Fruit fly (Drosophila melanogaster) whole organism, pupa: ENCODE data around the gene Rab23.
A peak's percentile ranks its signal among the peaks of the same experiment; 100 is the strongest.

Experiments used
- CG10348 ChIP-seq: fragments of 200-800 bp; sonication (Bioruptor generic); IDR thresholded peaks from 2 replicates; pipeline ENCODE4 v1.3.6; 2022; ENCODE audit warnings: missing biosample characterization, missing genetic modification characterization
- CG12605 ChIP-seq: fragments of 200-800 bp; sonication (Bioruptor generic); IDR thresholded peaks from 2 replicates; pipeline ENCODE4 v1.3.6; 2022; ENCODE audit warnings: missing biosample characterization, missing genetic modification characterization
- CG13204 ChIP-seq: fragments of 200-800 bp; sonication (Bioruptor generic); optimal IDR thresholded peaks from 2 replicates; lab custom pipeline; 2018; ENCODE audit warnings: missing biosample characterization, mild to moderate bottlenecking, missing genetic modification characterization, moderate library complexity
- CG14655 ChIP-seq: fragments of 200-800 bp; sonication (Bioruptor generic); optimal IDR thresholded peaks from 3 replicates; lab custom pipeline; 2017; ENCODE audit warnings: mild to moderate bottlenecking, missing biosample characterization, missing genetic modification reagents, missing genetic modification characterization
- CG15710 ChIP-seq: fragments of 200-800 bp; sonication (Bioruptor generic); optimal IDR thresholded peaks from 2 replicates; lab custom pipeline; 2018; ENCODE audit warnings: missing biosample characterization, mild to moderate bottlenecking, missing genetic modification characterization, moderate library complexity
- CG17806 ChIP-seq: fragments of 200-800 bp; sonication (Bioruptor generic); optimal IDR thresholded peaks from 2 replicates; lab custom pipeline; 2018; ENCODE audit warnings: missing biosample characterization, mild to moderate bottlenecking, missing genetic modification characterization, moderate library complexity
- CG32121 ChIP-seq: fragments of 200-800 bp; sonication (Bioruptor generic); IDR thresholded peaks from 2 replicates; pipeline ENCODE4 v1.3.6; 2022; ENCODE audit warnings: missing biosample characterization, missing genetic modification characterization
- CG34367 ChIP-seq: fragments of 200-800 bp; sonication (Bioruptor generic); optimal IDR thresholded peaks from 2 replicates; lab custom pipeline; 2018; ENCODE audit warnings: missing biosample characterization, mild to moderate bottlenecking, missing genetic modification characterization
- CG4496 ChIP-seq: fragments of 200-800 bp; sonication (Bioruptor generic); IDR thresholded peaks from 3 replicates; pipeline ENCODE4 v1.3.6; 2022; ENCODE audit warnings: missing biosample characterization, missing genetic modification characterization
- CG8159 ChIP-seq: fragments of 200-800 bp; sonication (Bioruptor generic); optimal IDR thresholded peaks from 3 replicates; lab custom pipeline; 2018; ENCODE audit warnings: missing biosample characterization, mild to moderate bottlenecking, missing genetic modification characterization, moderate library complexity
- CG8301 ChIP-seq: fragments of 200-800 bp; sonication (Bioruptor generic); optimal IDR thresholded peaks from 2 replicates; lab custom pipeline; 2018; ENCODE audit warnings: missing biosample characterization, mild to moderate bottlenecking, missing genetic modification characterization
- CG9948 ChIP-seq: fragments of 200-800 bp; sonication (Bioruptor generic); optimal IDR thresholded peaks from 2 replicates; lab custom pipeline; 2018; ENCODE audit warnings: missing biosample characterization, mild to moderate bottlenecking, missing genetic modification characterization, moderate library complexity
- D1 ChIP-seq: fragments of 200-800 bp; sonication (Bioruptor generic); optimal IDR thresholded peaks from 2 replicates; lab custom pipeline; 2018; ENCODE audit warnings: missing biosample characterization, mild to moderate bottlenecking, missing genetic modification characterization, moderate library complexity
- EcR ChIP-seq: fragments of 200-800 bp; sonication (Bioruptor generic); optimal IDR thresholded peaks from 3 replicates; lab custom pipeline; 2019; ENCODE audit warnings: missing biosample characterization, missing genetic modification characterization, mild to moderate bottlenecking, moderate library complexity, missing genetic modification reagents
- Ets98B ChIP-seq: fragments of 200-800 bp; sonication (Bioruptor generic); IDR thresholded peaks from 2 replicates; pipeline ENCODE4 v1.3.6; 2022; ENCODE audit warnings: missing biosample characterization, missing genetic modification characterization
- Pif1A ChIP-seq: fragments of 200-800 bp; sonication (Bioruptor generic); optimal IDR thresholded peaks from 3 replicates; lab custom pipeline; 2016; ENCODE audit warnings: missing biosample characterization, missing genetic modification characterization
- Pif1B ChIP-seq: fragments of 200-800 bp; sonication (Bioruptor generic); optimal IDR thresholded peaks from 3 replicates; lab custom pipeline; 2016; ENCODE audit warnings: missing biosample characterization, missing genetic modification characterization
- Snoo ChIP-seq: fragments of 200-800 bp; sonication (Bioruptor generic); optimal IDR thresholded peaks from 3 replicates; lab custom pipeline; 2017; ENCODE audit warnings: missing biosample characterization, mild to moderate bottlenecking, missing genetic modification characterization, inconsistent platforms
- fd96Ca ChIP-seq: fragments of 200-800 bp; sonication (Bioruptor generic); IDR thresholded peaks from 3 replicates; pipeline ENCODE4 v1.3.6; 2022; ENCODE audit warnings: missing biosample characterization, missing genetic modification characterization
- gl ChIP-seq: fragments of 200-800 bp; sonication (Bioruptor generic); optimal IDR thresholded peaks from 2 replicates; lab custom pipeline; 2018; ENCODE audit warnings: missing biosample characterization, mild to moderate bottlenecking, missing genetic modification characterization
- rn ChIP-seq: fragments of 200-800 bp; sonication (Bioruptor generic); IDR thresholded peaks from 2 replicates; pipeline ENCODE4 v1.3.6; 2022; ENCODE audit warnings: missing biosample characterization, missing genetic modification characterization

Gene Rab23

DNA sequence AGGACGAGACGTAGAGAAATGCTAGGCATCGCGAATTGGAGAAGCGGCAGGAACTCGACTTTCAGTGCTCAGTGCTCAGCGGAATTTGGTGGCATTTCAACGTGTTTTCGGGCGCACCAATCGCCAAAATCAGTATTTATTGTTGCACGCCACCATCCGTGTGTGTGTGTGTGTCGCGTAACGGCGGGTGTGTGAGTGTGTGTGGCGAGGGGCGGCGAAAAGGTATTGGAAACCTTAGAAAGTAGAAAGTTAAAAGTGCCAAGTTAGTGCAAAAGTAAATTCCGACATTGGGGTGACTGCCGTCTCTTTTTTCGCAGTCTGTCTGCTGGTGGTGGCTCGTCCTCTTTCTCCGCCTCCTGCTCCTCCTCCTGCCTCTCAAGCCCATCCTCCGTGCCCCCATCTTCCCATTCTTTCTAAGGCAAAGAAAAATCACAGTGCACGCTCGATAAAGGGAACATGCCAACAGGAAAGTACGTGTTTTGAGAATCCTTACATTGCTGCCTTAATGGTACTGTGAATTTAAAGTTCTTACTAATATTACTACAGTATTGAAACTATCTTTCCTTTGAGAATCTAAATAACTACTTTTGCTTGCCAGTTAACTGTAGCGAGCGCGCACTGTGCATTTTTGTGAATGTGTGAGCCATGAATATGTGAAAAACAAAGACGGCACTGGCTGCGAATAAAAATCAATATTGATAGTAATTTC is 969 bp upstream of the Rab23 start:
- TF ChIP-seq Snoo (tag; lab: Kevin White, UChicago) = no peak
- TF ChIP-seq CG17806 (tag; lab: Kevin White, UChicago) = peak; percentile 37
- peak; percentile 60 for TF ChIP-seq CG8159
- peak; percentile 32 for TF ChIP-seq Pif1A (GFP tag; lab: Kevin White, UChicago)
- TF ChIP-seq EcR = no peak
- TF ChIP-seq CG32121 (GFP tag; lab: Robert Waterston, UW) = no peak
- peak; percentile 38 for TF ChIP-seq CG9948 (tag; lab: Kevin White, UChicago)
- no peak for TF ChIP-seq fd96Ca (GFP tag; lab: Robert Waterston, UW)
- TF ChIP-seq CG13204 = no peak
- TF ChIP-seq D1 (tag; lab: Kevin White, UChicago) = no peak
- no peak for TF ChIP-seq Pif1B (GFP tag; lab: Kevin White, UChicago)
- peak; percentile 33 for TF ChIP-seq CG14655
- peak; percentile 45 for TF ChIP-seq CG15710 (tag; lab: Kevin White, UChicago)
- peak; percentile 31 for TF ChIP-seq CG8301 (tag; lab: Kevin White, UChicago)
- TF ChIP-seq Ets98B = 0 out of 2 replicates have a peak, but pooled peaks have one; percentile 24
- peak; percentile 28 for TF ChIP-seq CG34367 (tag; lab: Kevin White, UChicago)

DNA sequence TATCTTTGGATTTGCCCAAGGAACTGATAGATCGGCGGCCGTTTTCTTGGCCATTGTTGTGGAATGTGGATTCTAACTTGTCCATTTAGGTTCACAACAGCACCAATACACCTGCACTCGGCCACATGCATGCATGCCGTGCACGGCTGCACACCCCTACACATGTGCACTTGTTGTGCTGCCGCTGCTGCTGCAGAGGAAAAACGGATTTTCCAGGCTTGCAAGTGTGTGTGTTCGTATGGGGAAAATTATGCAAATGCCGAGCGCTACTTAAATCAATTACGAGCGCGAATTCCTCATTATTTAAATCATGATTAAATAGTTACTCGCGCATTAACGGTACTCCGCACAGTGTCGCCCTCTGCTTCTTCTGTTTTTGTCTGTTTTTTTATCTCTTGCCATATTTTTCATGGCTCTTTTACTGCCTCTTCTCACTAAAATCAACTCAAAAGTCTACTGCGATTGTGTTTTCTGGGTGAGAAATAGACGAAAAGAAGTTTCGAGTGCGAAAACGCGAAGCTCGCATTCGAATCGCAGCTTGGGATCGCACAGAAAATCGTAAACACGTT is 600 bp downstream of the Rab23 start:
- TF ChIP-seq CG4496 = 0 out of 3 replicates have a peak, but pooled peaks have one; percentile 9
- no peak for TF ChIP-seq CG8301 (tag; lab: Kevin White, UChicago)

DNA sequence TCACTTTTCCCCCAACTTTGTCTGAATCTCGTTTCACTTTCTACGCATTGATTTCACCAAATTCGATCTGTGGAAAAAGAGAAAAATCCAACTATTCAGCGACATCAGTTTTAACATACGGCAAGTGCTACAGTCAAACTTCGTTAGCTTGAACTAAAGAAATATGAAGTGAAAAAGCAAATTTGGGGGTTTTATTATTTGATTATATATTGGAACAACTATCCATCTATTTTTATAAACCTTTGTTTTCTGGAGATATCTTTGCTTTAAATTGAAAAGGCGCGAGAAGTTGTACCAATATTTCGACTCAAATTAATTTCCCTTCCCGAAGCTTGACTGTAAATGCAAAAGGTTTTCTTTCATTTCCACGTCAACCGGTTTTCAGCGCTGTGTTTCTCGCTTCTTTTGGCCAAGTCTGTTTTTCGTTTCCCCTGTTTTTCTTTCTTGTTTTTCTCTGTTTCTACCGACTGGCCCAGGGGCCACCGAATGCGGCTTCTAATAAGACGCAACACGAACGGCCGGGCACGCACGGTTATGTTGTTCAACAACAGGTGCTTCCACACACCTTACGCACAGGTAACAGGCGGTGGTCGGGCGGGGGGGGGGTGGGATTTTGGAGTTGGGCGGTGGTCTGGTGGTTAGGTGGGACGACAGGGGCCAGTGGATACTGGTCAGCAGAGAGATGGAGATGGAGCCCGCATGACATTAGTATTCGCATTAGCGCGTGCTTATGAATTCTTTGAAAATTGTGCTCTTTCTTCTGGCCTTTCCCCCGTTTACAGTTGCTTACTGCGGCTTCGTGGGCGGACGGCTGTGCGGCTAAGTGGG is 2.1 kb downstream of the Rab23 start:
- peak; percentile 79 for TF ChIP-seq CG32121 (GFP tag; lab: Robert Waterston, UW)
- peak; percentile 85 for TF ChIP-seq CG8301 (tag; lab: Kevin White, UChicago)
- TF ChIP-seq CG15710 (tag; lab: Kevin White, UChicago) = no peak
- TF ChIP-seq CG34367 (tag; lab: Kevin White, UChicago) = no peak
- TF ChIP-seq CG10348 (GFP tag; lab: Robert Waterston, UW) = no peak
- TF ChIP-seq rn (GFP tag; lab: Robert Waterston, UW) = peak; percentile 40; the same call in 1 of the 2 replicates
- peak; percentile 84 for TF ChIP-seq CG4496
- no peak for TF ChIP-seq D1 (tag; lab: Kevin White, UChicago)
- peak; percentile 86 for TF ChIP-seq Ets98B
- no peak for TF ChIP-seq Snoo (tag; lab: Kevin White, UChicago)
- TF ChIP-seq CG14655 = peak; percentile 86
- TF ChIP-seq CG17806 (tag; lab: Kevin White, UChicago) = peak; percentile 40
- TF ChIP-seq EcR = no peak
- TF ChIP-seq CG12605 = peak; percentile 71
- TF ChIP-seq fd96Ca (GFP tag; lab: Robert Waterston, UW) = peak; percentile 42; the same call in 1 of the 3 replicates
- no peak for TF ChIP-seq CG13204
- TF ChIP-seq Pif1A (GFP tag; lab: Kevin White, UChicago) = no peak
- peak; percentile 70 for TF ChIP-seq Pif1B (GFP tag; lab: Kevin White, UChicago)
- TF ChIP-seq CG9948 (tag; lab: Kevin White, UChicago) = peak; percentile 37
- no peak for TF ChIP-seq CG8159
- TF ChIP-seq gl (tag; lab: Kevin White, UChicago) = no peak

DNA sequence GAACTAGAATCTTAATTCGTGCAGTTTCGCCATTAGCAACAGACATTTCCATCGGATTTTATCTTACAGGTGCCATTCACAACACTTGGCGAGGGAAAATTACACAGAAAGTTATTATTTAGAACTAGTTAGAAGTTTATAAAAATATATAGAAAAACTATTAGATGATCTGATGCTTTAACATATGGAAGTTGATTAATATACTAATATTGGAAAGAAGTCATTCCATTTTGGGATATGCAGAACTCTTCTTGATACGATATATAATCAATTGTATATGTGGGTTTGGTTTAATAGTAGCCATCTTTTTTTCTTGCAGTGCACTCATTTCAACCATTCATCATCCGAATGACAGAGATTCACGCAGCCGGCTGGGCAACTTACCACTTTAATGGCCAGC is 3.0 kb downstream of the Rab23 start:
- TF ChIP-seq CG12605 (no peak), CG13204 (no peak), CG34367 (tag; lab: Kevin White, UChicago) (no peak), CG14655 (no peak), CG8301 (tag; lab: Kevin White, UChicago) (peak; percentile 54), CG8159 (no peak)
- TF ChIP-seq, all 21 proteins: peak for 1

DNA sequence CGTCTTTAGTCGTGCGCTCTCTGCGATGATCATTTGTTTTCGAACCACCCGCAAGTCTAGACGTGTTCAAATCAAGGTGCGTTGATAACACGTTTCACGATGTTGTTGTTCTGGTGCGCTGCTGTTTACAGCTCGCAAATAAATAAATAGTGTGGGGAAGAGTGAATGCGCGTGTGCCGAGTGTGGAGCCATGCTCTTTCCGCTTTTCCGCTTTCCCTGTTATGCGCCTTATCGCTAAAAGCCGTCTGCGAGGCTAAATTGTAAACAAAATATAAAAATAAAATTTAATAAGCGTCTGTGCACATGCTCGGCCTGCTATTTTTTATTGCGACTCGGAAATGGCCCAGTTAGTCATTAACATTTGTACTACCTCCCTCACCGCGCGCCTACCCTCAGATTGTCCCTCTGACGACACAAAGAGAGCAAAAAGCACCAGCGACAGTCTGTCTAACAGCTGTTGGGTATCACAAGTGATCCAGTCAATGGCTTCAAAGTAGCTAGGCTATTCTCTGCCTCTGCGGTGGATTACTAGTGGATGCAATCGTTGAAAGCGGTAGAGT is 12.5 kb downstream of the Rab23 start:
- TF ChIP-seq Pif1B (GFP tag; lab: Kevin White, UChicago) (peak; percentile 54), EcR (no peak), CG8159 (no peak), CG14655 (no peak), gl (tag; lab: Kevin White, UChicago) (peak; percentile 56), CG4496 (peak; percentile 57; the same call in 2 of the 3 replicates), CG12605 (peak; percentile 33; the same call in 1 of the 2 replicates), Pif1A (GFP tag; lab: Kevin White, UChicago) (no peak), CG32121 (GFP tag; lab: Robert Waterston, UW) (peak; percentile 68), CG10348 (GFP tag; lab: Robert Waterston, UW) (no peak), CG8301 (tag; lab: Kevin White, UChicago) (peak; percentile 21), CG13204 (no peak), D1 (tag; lab: Kevin White, UChicago) (no peak), Ets98B (no peak), CG9948 (tag; lab: Kevin White, UChicago) (no peak), CG17806 (tag; lab: Kevin White, UChicago) (no peak), Snoo (tag; lab: Kevin White, UChicago) (peak; percentile 15), CG34367 (tag; lab: Kevin White, UChicago) (no peak), rn (GFP tag; lab: Robert Waterston, UW) (no peak), fd96Ca (GFP tag; lab: Robert Waterston, UW) (peak; percentile 46; the same call in 2 of the 3 replicates), CG15710 (tag; lab: Kevin White, UChicago) (no peak)
